Worm (Caenorhabditis elegans) whole organism, L4/young adult: ENCODE measurements around the gene T11G6.4.

Source experiments
- dao-5 ChIP-seq: sonication (generic microtip); optimal IDR thresholded peaks from 2 replicates; lab custom pipeline; 2016; ENCODE audit warnings: missing genotype, missing genetic modification characterization, moderate library complexity, missing compliant biosample characterization
- him-1 ChIP-seq: sonication (generic microtip); optimal IDR thresholded peaks from 2 replicates; lab custom pipeline; 2016; ENCODE audit warnings: missing genotype, missing genetic modification reagents, missing genetic modification characterization, missing compliant biosample characterization

ce11 chrIV:10821672-10822304, 29.9 kb downstream of the T11G6.4 start:
- TF ChIP-seq him-1 (tag; lab: Kevin White, UChicago) = peak; percentile 65
- TF ChIP-seq dao-5 (tag; lab: Kevin White, UChicago) = peak; percentile 57
